Fruit fly (Drosophila melanogaster) whole organism, embryonic: ENCODE measurements around the gene Hr4.

ENCODE experiments used
- ATbp ChIP-seq: fragments of 200-800 bp; sonication (Bioruptor generic); optimal IDR thresholded peaks from 2 replicates; lab custom pipeline; 2017; ENCODE audit warnings: missing biosample characterization, mild to moderate bottlenecking, missing genetic modification characterization, missing genetic modification reagents
- Aef1 ChIP-seq: fragments of 200-800 bp; sonication (Bioruptor generic); IDR thresholded peaks from 3 replicates; pipeline ENCODE4 v1.3.6; 2022; ENCODE audit warnings: missing biosample characterization, missing genetic modification characterization
- CG10366 ChIP-seq: fragments of 200-800 bp; sonication (Bioruptor generic); IDR thresholded peaks from 2 replicates; pipeline ENCODE4 v1.3.6; 2022; ENCODE audit warnings: missing biosample characterization, missing genetic modification characterization
- CG11085 ChIP-seq: fragments of 200-800 bp; sonication (Bioruptor generic); IDR thresholded peaks from 2 replicates; pipeline ENCODE4 v1.3.6; 2022; ENCODE audit warnings: missing biosample characterization, missing genetic modification characterization
- CG11504 ChIP-seq: fragments of 200-800 bp; sonication (Bioruptor generic); optimal IDR thresholded peaks from 3 replicates; lab custom pipeline; 2019; ENCODE audit warnings: missing biosample characterization, mild to moderate bottlenecking, missing genetic modification characterization, moderate library complexity
- CG12236 ChIP-seq: fragments of 200-800 bp; sonication (Bioruptor generic); optimal IDR thresholded peaks from 2 replicates; lab custom pipeline; 2016; ENCODE audit warnings: missing biosample characterization, missing genetic modification characterization
- CG13123 ChIP-seq: fragments of 200-800 bp; sonication (Bioruptor generic); optimal IDR thresholded peaks from 2 replicates; lab custom pipeline; 2016; ENCODE audit warnings: missing biosample characterization, missing genetic modification characterization
- CG2120 ChIP-seq: fragments of 200-800 bp; sonication (Bioruptor generic); optimal IDR thresholded peaks from 3 replicates; lab custom pipeline; 2016; ENCODE audit warnings: missing biosample characterization, missing genetic modification characterization
- CG34376 ChIP-seq: fragments of 200-800 bp; sonication (Bioruptor generic); optimal IDR thresholded peaks from 2 replicates; lab custom pipeline; 2018; ENCODE audit warnings: missing biosample characterization, mild to moderate bottlenecking, missing genetic modification characterization
- CG6654 ChIP-seq: fragments of 200-800 bp; sonication (Bioruptor generic); optimal IDR thresholded peaks from 2 replicates; lab custom pipeline; 2017; ENCODE audit warnings: missing biosample characterization, mild to moderate bottlenecking, missing genetic modification characterization
- CG6689 ChIP-seq: fragments of 200-800 bp; sonication (Bioruptor generic); IDR thresholded peaks from 2 replicates; pipeline ENCODE4 v1.3.6; 2022; ENCODE audit warnings: missing biosample characterization, missing genetic modification characterization
- CG7271 ChIP-seq: fragments of 200-800 bp; sonication (Bioruptor generic); optimal IDR thresholded peaks from 2 replicates; lab custom pipeline; 2018; ENCODE audit warnings: missing biosample characterization, mild to moderate bottlenecking, missing genetic modification characterization, moderate library complexity
- CG7839 ChIP-seq: fragments of 200-800 bp; sonication (Bioruptor generic); optimal IDR thresholded peaks from 3 replicates; lab custom pipeline; 2018; ENCODE audit warnings: missing biosample characterization, mild to moderate bottlenecking, missing genetic modification characterization, moderate library complexity
- CG9797 ChIP-seq: fragments of 200-800 bp; sonication (Bioruptor generic); optimal IDR thresholded peaks from 3 replicates; lab custom pipeline; 2018; ENCODE audit warnings: missing biosample characterization, mild to moderate bottlenecking, missing genetic modification characterization
- Deaf1 ChIP-seq: fragments of 200-800 bp; optimal IDR thresholded peaks from 3 replicates; lab custom pipeline; 2019; ENCODE audit warnings: missing biosample characterization, mild to moderate bottlenecking, missing genetic modification characterization, moderate library complexity
- HLH3B ChIP-seq: fragments of 200-800 bp; sonication (Bioruptor generic); IDR thresholded peaks from 2 replicates; pipeline ENCODE4 v1.3.6; 2022; ENCODE audit warnings: missing biosample characterization, missing genetic modification characterization
- Hand ChIP-seq: fragments of 200-800 bp; sonication (Bioruptor generic); optimal IDR thresholded peaks from 2 replicates; lab custom pipeline; 2017; ENCODE audit warnings: mild to moderate bottlenecking, missing biosample characterization, missing genetic modification reagents, missing genetic modification characterization
- Hr3 ChIP-seq: fragments of 200-800 bp; sonication (Bioruptor generic); optimal IDR thresholded peaks from 3 replicates; lab custom pipeline; 2016; ENCODE audit warnings: missing biosample characterization, missing genetic modification characterization
- Hr78 ChIP-seq, 2 experiments: fragments of 200-800 bp in 1 of 2; fragments of >200 bp in 1 of 2; sonication (Bioruptor generic) in 1 of 2; optimal IDR thresholded peaks; 2 replicates each; lab custom pipeline; 2017 to 2019; ENCODE audit warnings: missing biosample characterization in 2 of 2, missing genetic modification characterization in 2 of 2, mild to moderate bottlenecking in 1 of 2, moderate library complexity in 1 of 2
- Lhr ChIP-seq: fragments of 200-800 bp; sonication (Bioruptor generic); optimal IDR thresholded peaks from 3 replicates; lab custom pipeline; 2017; ENCODE audit warnings: mild to moderate bottlenecking, missing biosample characterization, missing genetic modification reagents, missing genetic modification characterization
- Med ChIP-seq: fragments of 200-800 bp; sonication (Bioruptor generic); peaks from one replicate; lab custom pipeline; 2016; ENCODE audit warnings: missing biosample characterization, missing genetic modification characterization, mild to moderate bottlenecking, inconsistent platforms, moderate library complexity
- Optix ChIP-seq: fragments of 200-800 bp; sonication (Bioruptor generic); IDR thresholded peaks from 3 replicates; pipeline ENCODE4 v1.3.6; 2022; ENCODE audit warnings: missing biosample characterization, missing genetic modification characterization
- Ptx1 ChIP-seq: fragments of 200-800 bp; sonication (Bioruptor generic); IDR thresholded peaks from 2 replicates; pipeline ENCODE4 v1.3.6; 2022; ENCODE audit warnings: missing biosample characterization, missing genetic modification characterization
- Side ChIP-seq: fragments of 200-800 bp; sonication (Bioruptor generic); optimal IDR thresholded peaks from 2 replicates; lab custom pipeline; 2016; ENCODE audit warnings: missing biosample characterization, missing genetic modification characterization
- Sox102F ChIP-seq: fragments of 200-800 bp; sonication (Bioruptor generic); optimal IDR thresholded peaks from 2 replicates; lab custom pipeline; 2018; ENCODE audit warnings: missing biosample characterization, mild to moderate bottlenecking, missing genetic modification characterization, moderate library complexity
- Sry-β ChIP-seq: fragments of 200-800 bp; sonication (Bioruptor generic); optimal IDR thresholded peaks from 2 replicates; lab custom pipeline; 2018; ENCODE audit warnings: missing biosample characterization, mild to moderate bottlenecking, missing genetic modification characterization, moderate library complexity
- Trl ChIP-seq, 3 experiments: fragments of >200 bp in 2 of 3; fragments of 200-800 bp in 1 of 3; sonication (Bioruptor generic) in 1 of 3; optimal IDR thresholded peaks; 2 replicates in 1 of 3; 3 replicates in 2 of 3; lab custom pipeline; 2016 to 2017; ENCODE audit warnings: missing biosample characterization in 1 of 3, missing genetic modification characterization in 1 of 3
- crol ChIP-seq: fragments of 200-800 bp; sonication (Bioruptor generic); IDR thresholded peaks from 2 replicates; pipeline ENCODE4 v1.3.6; 2022; ENCODE audit warnings: missing biosample characterization, missing genetic modification characterization
- crp ChIP-seq, 2 experiments: fragments of 200-800 bp; sonication (Bioruptor generic); optimal IDR thresholded peaks; 2 replicates in 1 of 2; 3 replicates in 1 of 2; lab custom pipeline; 2017; ENCODE audit warnings: missing biosample characterization in 2 of 2, missing genetic modification characterization in 2 of 2, mild to moderate bottlenecking in 1 of 2, moderate library complexity in 1 of 2
- dmrt99B ChIP-seq: fragments of 200-800 bp; sonication (Bioruptor generic); optimal IDR thresholded peaks from 2 replicates; lab custom pipeline; 2018; ENCODE audit warnings: missing biosample characterization, mild to moderate bottlenecking, missing genetic modification characterization, moderate library complexity
- dpn ChIP-seq, 2 experiments: fragments of 200-800 bp; sonication (Bioruptor generic); optimal IDR thresholded peaks; 3 replicates each; lab custom pipeline; 2016; ENCODE audit warnings: missing biosample characterization in 2 of 2, missing genetic modification characterization in 2 of 2
- ewg ChIP-seq: fragments of 200-800 bp; sonication (Bioruptor generic); optimal IDR thresholded peaks from 3 replicates; lab custom pipeline; 2017; ENCODE audit warnings: mild to moderate bottlenecking, missing biosample characterization, missing genetic modification reagents, missing genetic modification characterization
- eyg ChIP-seq: fragments of 200-800 bp; sonication (Bioruptor generic); optimal IDR thresholded peaks from 3 replicates; lab custom pipeline; 2016; ENCODE audit warnings: missing biosample characterization, missing genetic modification characterization
- gem ChIP-seq: fragments of 200-800 bp; sonication (Bioruptor generic); optimal IDR thresholded peaks from 2 replicates; lab custom pipeline; 2019; ENCODE audit warnings: missing biosample characterization, mild to moderate bottlenecking, missing genetic modification characterization, moderate library complexity
- lbe ChIP-seq: fragments of 200-800 bp; sonication (Bioruptor generic); optimal IDR thresholded peaks from 2 replicates; lab custom pipeline; 2016; ENCODE audit warnings: missing biosample characterization, mild to moderate bottlenecking, missing genetic modification characterization
- nmo ChIP-seq: fragments of 200-800 bp; sonication (Bioruptor generic); optimal IDR thresholded peaks from 2 replicates; lab custom pipeline; 2018; ENCODE audit warnings: missing biosample characterization, mild to moderate bottlenecking, missing genetic modification characterization, moderate library complexity
- onecut ChIP-seq: fragments of 200-800 bp; sonication (Bioruptor generic); IDR thresholded peaks from 2 replicates; pipeline ENCODE4 v1.3.6; 2022; ENCODE audit warnings: missing biosample characterization, missing genetic modification characterization
- sd ChIP-seq: fragments of 200-800 bp; sonication (Bioruptor generic); optimal IDR thresholded peaks from 3 replicates; lab custom pipeline; 2018; ENCODE audit warnings: missing biosample characterization, mild to moderate bottlenecking, missing genetic modification characterization, moderate library complexity
- slp2 ChIP-seq: fragments of 200-800 bp; sonication (Bioruptor generic); optimal IDR thresholded peaks from 2 replicates; lab custom pipeline; 2016; ENCODE audit warnings: missing biosample characterization, missing genetic modification characterization
- sna ChIP-seq: fragments of 200-800 bp; sonication (Bioruptor generic); IDR thresholded peaks from 2 replicates; pipeline ENCODE4 v1.3.6; 2022; ENCODE audit warnings: missing biosample characterization, missing genetic modification characterization; ENCODE audit not compliant: partially characterized antibody
- sqz ChIP-seq: fragments of 200-800 bp; sonication (Bioruptor generic); optimal IDR thresholded peaks from 3 replicates; lab custom pipeline; 2018; ENCODE audit warnings: missing biosample characterization, mild to moderate bottlenecking, missing genetic modification characterization
- sr ChIP-seq: fragments of 200-800 bp; sonication (Bioruptor generic); IDR thresholded peaks from 3 replicates; pipeline ENCODE4 v1.3.6; 2022; ENCODE audit warnings: missing biosample characterization, missing genetic modification characterization
- sug ChIP-seq: fragments of 200-800 bp; optimal IDR thresholded peaks from 2 replicates; lab custom pipeline; 2019; ENCODE audit warnings: missing biosample characterization, mild to moderate bottlenecking, missing genetic modification characterization, moderate library complexity
- vvl ChIP-seq: fragments of 200-800 bp; sonication (Bioruptor generic); IDR thresholded peaks from 2 replicates; pipeline ENCODE4 v1.3.6; 2022; ENCODE audit warnings: missing biosample characterization, missing genetic modification characterization
- z ChIP-seq: fragments of 200-800 bp; sonication (Bioruptor generic); IDR thresholded peaks from 3 replicates; pipeline ENCODE4 v1.3.6; 2022; ENCODE audit warnings: missing biosample characterization, missing genetic modification characterization

Hr4 gene

dm6 chrX:1965979-1966778 is 24.4 kb downstream of the Hr4 start (continued):
- TF ChIP-seq sna (GFP tag; lab: Robert Waterston, UW), result no peak
- peak; percentile 84 for TF ChIP-seq sqz (GFP tag; lab: Kevin White, UChicago)
- TF ChIP-seq vvl (GFP tag; lab: Robert Waterston, UW), result 0 out of 2 replicates have a peak, but pooled peaks have one; percentile 9
- peak; percentile 57 for TF ChIP-seq Deaf1 (tag; lab: Kevin White, UChicago)
- TF ChIP-seq CG6654 (GFP tag; lab: Kevin White, UChicago), result no peak
- no peak for TF ChIP-seq HLH3B (GFP tag; lab: Robert Waterston, UW)
- peak; percentile 14 for TF ChIP-seq sug
- TF ChIP-seq CG34376 (GFP tag; lab: Kevin White, UChicago), result no peak
- no peak for TF ChIP-seq Sry-β
- TF ChIP-seq slp2, result no peak
- peak; percentile 98 for TF ChIP-seq crol (GFP tag; lab: Robert Waterston, UW)
- peak; percentile 69 for TF ChIP-seq Hr3 (GFP tag; lab: Kevin White, UChicago)
- peak in 1 of 2 experiments; percentile 84 for TF ChIP-seq Hr78 (GFP tag; optimal IDR thresholded peaks at IDR 0.05; lab: Kevin White, UChicago)
- TF ChIP-seq CG11085, result no peak
- peak; percentile 35 for TF ChIP-seq sd
- 0 out of 3 replicates have a peak, but pooled peaks have one; percentile 16 for TF ChIP-seq Aef1 (GFP tag; lab: Robert Waterston, UW)
- peak; percentile 75 for TF ChIP-seq z (GFP tag; lab: Robert Waterston, UW)

- TF ChIP-seq nmo (GFP tag; lab: Kevin White, UChicago) (peak; percentile 6), CG6689 (GFP tag; lab: Robert Waterston, UW) (0 out of 2 replicates have a peak, but pooled peaks have one; percentile 12), Optix (GFP tag; lab: Robert Waterston, UW) (no peak), ewg (peak; percentile 1), Aef1 (GFP tag; lab: Robert Waterston, UW) (0 out of 3 replicates have a peak, but pooled peaks have one; percentile 6), CG2120 (GFP tag; lab: Kevin White, UChicago) (no peak), Lhr (no peak), gem (tag; lab: Kevin White, UChicago) (peak; percentile 44), CG7839 (tag; lab: Kevin White, UChicago) (peak; percentile 12), Ptx1 (peak; percentile 15; the same call in 1 of the 2 replicates), crol (GFP tag; lab: Robert Waterston, UW) (peak; percentile 50), dpn (GFP tag; optimal IDR thresholded peaks at IDR 0.05; lab: Kevin White, UChicago) (no peak), Hand (GFP tag; lab: Kevin White, UChicago) (no peak), dmrt99B (tag; lab: Kevin White, UChicago) (peak; percentile 17), CG7271 (tag; lab: Kevin White, UChicago) (no peak), onecut (GFP tag; lab: Robert Waterston, UW) (peak; percentile 46; the same call in 1 of the 2 replicates), Sox102F (GFP tag; lab: Kevin White, UChicago) (peak; percentile 31), CG9797 (no peak), ATbp (GFP tag; lab: Kevin White, UChicago) (peak; percentile 5), CG10366 (GFP tag; lab: Robert Waterston, UW) (peak; percentile 19; the same call in 1 of the 2 replicates), Trl (optimal IDR thresholded peaks at IDR 0.05; lab: Kevin White, UChicago) (peak; percentile 10 to 12), Trl (GFP tag; optimal IDR thresholded peaks at IDR 0.05; lab: Kevin White, UChicago) (no peak), CG12236 (GFP tag; lab: Kevin White, UChicago) (no peak), crp (GFP tag; optimal IDR thresholded peaks at IDR 0.05; lab: Kevin White, UChicago) (no peak), Med (peak; percentile 71), CG13123 (GFP tag; lab: Kevin White, UChicago) (no peak), Side (no peak), lbe (GFP tag; lab: Kevin White, UChicago) (no peak), CG11504 (tag; lab: Kevin White, UChicago) (peak; percentile 26), sr (0 out of 3 replicates have a peak, but pooled peaks have one; percentile 37), eyg (GFP tag; lab: Kevin White, UChicago) (no peak)
These were observed 25.2 kb downstream of the Hr4 start for dm6 chrX:1966779-1967520.
